Fruit fly (Drosophila melanogaster) whole organism, wandering third instar larva: ENCODE results near the gene CG42536.

Experiments
- Abd-B ChIP-seq: fragments of >200 bp; optimal IDR thresholded peaks from 2 replicates; lab custom pipeline; 2017; ENCODE audit warnings: missing biosample characterization, missing genetic modification characterization
- CG32264 ChIP-seq: fragments of 200-800 bp; sonication (Bioruptor generic); optimal IDR thresholded peaks from 2 replicates; lab custom pipeline; 2016; ENCODE audit warnings: missing biosample characterization, missing genetic modification characterization
- CG9705 ChIP-seq: fragments of 200-800 bp; sonication (Bioruptor generic); optimal IDR thresholded peaks from 2 replicates; lab custom pipeline; 2018; ENCODE audit warnings: missing biosample characterization, mild to moderate bottlenecking, missing genetic modification characterization
- CrebA ChIP-seq: fragments of 200-800 bp; sonication (Bioruptor generic); optimal IDR thresholded peaks from 2 replicates; lab custom pipeline; 2016; ENCODE audit warnings: missing biosample characterization, mild to moderate bottlenecking, missing genetic modification characterization, borderline replicate concordance
- Dfd ChIP-seq: fragments of >200 bp; optimal IDR thresholded peaks from 2 replicates; lab custom pipeline; 2017; ENCODE audit warnings: missing biosample characterization, missing genetic modification characterization
- Dif ChIP-seq: fragments of 200-275, 200-300 bp; sonication (Bioruptor generic); optimal IDR thresholded peaks from 2 replicates; lab custom pipeline; 2018; ENCODE audit warnings: missing biosample characterization, missing genetic modification characterization; ENCODE audit not compliant: partially characterized antibody
- GATAd ChIP-seq: sonication (Bioruptor generic); optimal IDR thresholded peaks from 2 replicates; lab custom pipeline; 2016; ENCODE audit warnings: missing biosample characterization, missing genetic modification characterization
- HLH106 ChIP-seq: fragments of 200-800 bp; optimal IDR thresholded peaks from 3 replicates; lab custom pipeline; 2019; ENCODE audit warnings: missing biosample characterization, mild to moderate bottlenecking, missing genetic modification characterization, moderate library complexity
- Hnf4 ChIP-seq: fragments of 200-800 bp; sonication (Bioruptor generic); optimal IDR thresholded peaks from 2 replicates; lab custom pipeline; 2016; ENCODE audit warnings: missing biosample characterization, mild to moderate bottlenecking, missing genetic modification characterization
- Hr78 ChIP-seq: fragments of >200 bp; optimal IDR thresholded peaks from 2 replicates; lab custom pipeline; 2017; ENCODE audit warnings: missing biosample characterization, missing genetic modification characterization
- Jra ChIP-seq: sonication (Bioruptor generic); optimal IDR thresholded peaks from 2 replicates; lab custom pipeline; 2016; ENCODE audit warnings: missing biosample characterization, missing genetic modification characterization
- Mio ChIP-seq: sonication (Bioruptor generic); optimal IDR thresholded peaks from 2 replicates; lab custom pipeline; 2016; ENCODE audit warnings: missing biosample characterization, missing genetic modification characterization
- Myc ChIP-seq: fragments of >200 bp; optimal IDR thresholded peaks from 2 replicates; lab custom pipeline; 2017
- N ChIP-seq: fragments of >200 bp; optimal IDR thresholded peaks from 2 replicates; lab custom pipeline; 2018; ENCODE audit warnings: missing biosample characterization, missing external identifiers, missing genetic modification characterization
- OdsH ChIP-seq: fragments of 200-800 bp; sonication (Bioruptor generic); optimal IDR thresholded peaks from 2 replicates; lab custom pipeline; 2016; ENCODE audit warnings: missing biosample characterization, mild to moderate bottlenecking, missing genetic modification characterization
- Rel ChIP-seq, 2 experiments: fragments of 200-800 bp; sonication (Bioruptor generic) in 1 of 2; optimal IDR thresholded peaks; 2 replicates in 1 of 2; 3 replicates in 1 of 2; lab custom pipeline; 2016 to 2019; ENCODE audit warnings: mild to moderate bottlenecking in 2 of 2, missing biosample characterization in 2 of 2, missing genetic modification characterization in 2 of 2, moderate library complexity in 1 of 2
- Vsx2 ChIP-seq: fragments of 200-300, 225-300 bp; sonication (Bioruptor generic); optimal IDR thresholded peaks from 2 replicates; lab custom pipeline; 2018; ENCODE audit warnings: missing biosample characterization, missing genetic modification characterization; ENCODE audit not compliant: partially characterized antibody
- br ChIP-seq: fragments of 200-800 bp; sonication (Bioruptor generic); optimal IDR thresholded peaks from 2 replicates; lab custom pipeline; 2016; ENCODE audit warnings: missing biosample characterization, missing genetic modification characterization
- brk ChIP-seq: fragments of 200-800 bp; sonication (Bioruptor generic); optimal IDR thresholded peaks from 2 replicates; lab custom pipeline; 2016; ENCODE audit warnings: missing biosample characterization, mild to moderate bottlenecking, missing genetic modification characterization
- dl ChIP-seq, 2 experiments: fragments of 175-275, 200-275 bp in 1 of 2; fragments of 200-275 bp in 1 of 2; sonication (Bioruptor generic); optimal IDR thresholded peaks; lab custom pipeline; 2018; ENCODE audit warnings: mild to moderate bottlenecking in 2 of 2, missing biosample characterization in 2 of 2, missing genetic modification characterization in 2 of 2, moderate library complexity in 2 of 2; ENCODE audit not compliant: partially characterized antibody in 2 of 2, insufficient read depth in 1 of 2
- dmrt93B ChIP-seq: fragments of 200-800 bp; sonication (Bioruptor generic); optimal IDR thresholded peaks from 2 replicates; lab custom pipeline; 2018; ENCODE audit warnings: missing biosample characterization, mild to moderate bottlenecking, missing genetic modification characterization
- dsf ChIP-seq: sonication (Bioruptor generic); optimal IDR thresholded peaks from 2 replicates; lab custom pipeline; 2016; ENCODE audit warnings: missing biosample characterization, missing genetic modification characterization, borderline replicate concordance
- ey ChIP-seq: fragments of 200-800 bp; sonication (Bioruptor generic); optimal IDR thresholded peaks from 2 replicates; lab custom pipeline; 2016; ENCODE audit warnings: missing biosample characterization, missing genetic modification characterization
- foxo ChIP-seq, 2 experiments: fragments of 200-800 bp; sonication (Bioruptor generic); optimal IDR thresholded peaks; 2 replicates in 1 of 2; 3 replicates in 1 of 2; lab custom pipeline; 2016 to 2017; ENCODE audit warnings: missing biosample characterization in 2 of 2, missing genetic modification characterization in 2 of 2
- fru ChIP-seq: fragments of 200-800 bp; sonication (Bioruptor generic); optimal IDR thresholded peaks from 3 replicates; lab custom pipeline; 2016; ENCODE audit warnings: missing biosample characterization, mild to moderate bottlenecking, missing genetic modification characterization
- jim ChIP-seq: fragments of 175-275, 200-325 bp; sonication (Bioruptor generic); optimal IDR thresholded peaks from 2 replicates; lab custom pipeline; 2016; ENCODE audit warnings: missing biosample characterization, mild to moderate bottlenecking, missing genetic modification characterization
- pan ChIP-seq: fragments of >200 bp; optimal IDR thresholded peaks from 2 replicates; lab custom pipeline; 2017
- psq ChIP-seq: fragments of 200-800 bp; sonication (Bioruptor generic); optimal IDR thresholded peaks from 3 replicates; lab custom pipeline; 2017; ENCODE audit warnings: missing biosample characterization, mild to moderate bottlenecking, missing genetic modification characterization, moderate library complexity
- rgr ChIP-seq: fragments of 200-800 bp; sonication (Bioruptor generic); optimal IDR thresholded peaks from 3 replicates; lab custom pipeline; 2016; ENCODE audit warnings: missing biosample characterization, mild to moderate bottlenecking, missing genetic modification characterization
- sage ChIP-seq: fragments of 200-800 bp; sonication (Bioruptor generic); optimal IDR thresholded peaks from 2 replicates; lab custom pipeline; 2016; ENCODE audit warnings: missing biosample characterization, mild to moderate bottlenecking, missing genetic modification characterization
- sv ChIP-seq: fragments of 200-800 bp; sonication (Bioruptor generic); optimal IDR thresholded peaks from 3 replicates; lab custom pipeline; 2016; ENCODE audit warnings: missing biosample characterization, missing genetic modification characterization
- tai ChIP-seq: sonication (Bioruptor generic); optimal IDR thresholded peaks from 2 replicates; lab custom pipeline; 2016; ENCODE audit warnings: missing biosample characterization, missing genetic modification characterization
- usp ChIP-seq: fragments of >200 bp; optimal IDR thresholded peaks from 2 replicates; lab custom pipeline; 2017; ENCODE audit warnings: missing biosample characterization, missing genetic modification characterization

Gene CG42536

dm6 chr3L:10659993-10660743 is 30.3 kb upstream of the CG42536 start:
- TF ChIP-seq HLH106 (tag; lab: Kevin White, UChicago) (peak; percentile 0), foxo (GFP tag; optimal IDR thresholded peaks at IDR 0.05; lab: Kevin White, UChicago) (peak in 1 of 2 experiments; percentile 3), brk (no peak), N (GFP tag; lab: Kevin White, UChicago) (no peak), br (no peak), psq (GFP tag; lab: Kevin White, UChicago) (peak; percentile 33), jim (GFP tag; lab: Kevin White, UChicago) (no peak), pan (lab: Kevin White, UChicago) (no peak)

- TF ChIP-seq dsf (GFP tag; lab: Kevin White, UChicago) = no peak
- no peak for TF ChIP-seq sv (GFP tag; lab: Kevin White, UChicago)
- no peak for TF ChIP-seq Rel (GFP tag; optimal IDR thresholded peaks at IDR 0.05; lab: Kevin White, UChicago)
- TF ChIP-seq Rel (tag; optimal IDR thresholded peaks at IDR 0.05; lab: Kevin White, UChicago) = no peak
These were observed 29.7 kb upstream of the CG42536 start for dm6 chr3L:10659524-10659923.

dm6 chr3L:10658362-10659127 is 28.7 kb upstream of the CG42536 start:
- TF ChIP-seq Rel (GFP tag; optimal IDR thresholded peaks at IDR 0.05; lab: Kevin White, UChicago) = no peak
- peak; percentile 7 for TF ChIP-seq Rel (tag; optimal IDR thresholded peaks at IDR 0.05; lab: Kevin White, UChicago)
- no peak for TF ChIP-seq OdsH
- no peak for TF ChIP-seq CrebA (GFP tag; lab: Kevin White, UChicago)

dm6 chr3L:10657311-10657710 is 27.4 kb upstream of the CG42536 start:
- no peak for TF ChIP-seq Rel (GFP tag; optimal IDR thresholded peaks at IDR 0.05; lab: Kevin White, UChicago)
- no peak for TF ChIP-seq Rel (tag; optimal IDR thresholded peaks at IDR 0.05; lab: Kevin White, UChicago)
- no peak for TF ChIP-seq HLH106 (tag; lab: Kevin White, UChicago)
- TF ChIP-seq Mio (GFP tag; lab: Kevin White, UChicago) = no peak
- no peak for TF ChIP-seq Abd-B (GFP tag; lab: Kevin White, UChicago)
- TF ChIP-seq Myc = no peak
- TF ChIP-seq fru (GFP tag; lab: Kevin White, UChicago) = no peak
- no peak for TF ChIP-seq dl (GFP tag; optimal IDR thresholded peaks at IDR 0.05; lab: Kevin White, UChicago; ENCODE audit: insufficient read depth in 1 of 2, partially characterized antibody in 2 of 2)
- no peak for TF ChIP-seq sage (GFP tag; lab: Kevin White, UChicago)
- no peak for TF ChIP-seq psq (GFP tag; lab: Kevin White, UChicago)
- no peak for TF ChIP-seq N (GFP tag; lab: Kevin White, UChicago)
- no peak for TF ChIP-seq Vsx2 (GFP tag; lab: Kevin White, UChicago)
- no peak for TF ChIP-seq CG9705 (GFP tag; lab: Kevin White, UChicago)
- TF ChIP-seq sv (GFP tag; lab: Kevin White, UChicago) = no peak
- no peak for TF ChIP-seq CrebA (GFP tag; lab: Kevin White, UChicago)
- TF ChIP-seq dsf (GFP tag; lab: Kevin White, UChicago) = no peak
- no peak for TF ChIP-seq br
- no peak for TF ChIP-seq ey (GFP tag; lab: Kevin White, UChicago)
- no peak for TF ChIP-seq jim (GFP tag; lab: Kevin White, UChicago)

dm6 chr3L:10656451-10657198 is 26.8 kb upstream of the CG42536 start:
- no peak for TF ChIP-seq Jra (GFP tag; lab: Kevin White, UChicago)
- TF ChIP-seq CrebA (GFP tag; lab: Kevin White, UChicago) = no peak
- TF ChIP-seq Dfd (GFP tag; lab: Kevin White, UChicago) = no peak
- TF ChIP-seq jim (GFP tag; lab: Kevin White, UChicago) = no peak
- no peak for TF ChIP-seq Vsx2 (GFP tag; lab: Kevin White, UChicago)
- TF ChIP-seq dsf (GFP tag; lab: Kevin White, UChicago) = no peak
- peak; percentile 12 for TF ChIP-seq sv (GFP tag; lab: Kevin White, UChicago)
- TF ChIP-seq usp (GFP tag; lab: Kevin White, UChicago) = no peak
- no peak for TF ChIP-seq ey (GFP tag; lab: Kevin White, UChicago)
- peak in 1 of 2 experiments; percentile 11 for TF ChIP-seq foxo (GFP tag; optimal IDR thresholded peaks at IDR 0.05; lab: Kevin White, UChicago)
- no peak for TF ChIP-seq psq (GFP tag; lab: Kevin White, UChicago)
- TF ChIP-seq Myc = no peak
- TF ChIP-seq Dif (GFP tag; lab: Kevin White, UChicago) = no peak
- TF ChIP-seq N (GFP tag; lab: Kevin White, UChicago) = no peak
- TF ChIP-seq Hr78 = no peak
- no peak for TF ChIP-seq dmrt93B (GFP tag; lab: Kevin White, UChicago)
- no peak for TF ChIP-seq GATAd
- TF ChIP-seq Hnf4 (GFP tag; lab: Kevin White, UChicago) = peak; percentile 19
- no peak for TF ChIP-seq brk
- no peak for TF ChIP-seq tai (GFP tag; lab: Kevin White, UChicago)
- no peak for TF ChIP-seq Mio (GFP tag; lab: Kevin White, UChicago)
- TF ChIP-seq rgr (GFP tag; lab: Kevin White, UChicago) = peak; percentile 25
- TF ChIP-seq br = peak; percentile 36
- TF ChIP-seq Abd-B (GFP tag; lab: Kevin White, UChicago) = no peak
- TF ChIP-seq dl (GFP tag; optimal IDR thresholded peaks at IDR 0.05; lab: Kevin White, UChicago; ENCODE audit: insufficient read depth in 1 of 2, partially characterized antibody in 2 of 2) = no peak
- TF ChIP-seq CG32264 (GFP tag; lab: Kevin White, UChicago) = no peak
- no peak for TF ChIP-seq HLH106 (tag; lab: Kevin White, UChicago)
